Worm (Caenorhabditis elegans): ENCODE results near the gene C50H2.7.

DNA sequence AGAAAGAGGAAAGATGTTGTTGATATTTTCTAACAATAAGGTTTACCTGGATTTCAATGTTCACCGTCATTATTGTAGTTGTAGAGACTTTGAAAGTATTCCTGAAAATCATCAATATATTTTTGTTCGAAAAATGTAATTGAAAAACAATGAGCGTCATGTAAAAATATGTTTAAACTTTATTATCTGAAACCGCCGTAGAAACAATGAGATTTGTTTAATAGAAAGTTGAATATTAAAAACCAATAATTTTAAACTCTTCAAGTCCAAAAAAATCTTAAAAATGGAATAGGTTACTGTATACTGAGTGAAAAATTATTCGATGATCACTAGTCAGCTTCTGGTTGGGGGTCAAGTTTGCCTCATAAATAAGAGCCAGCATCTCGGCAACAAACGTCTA lies 35.6 kb downstream of the C50H2.7 start, which contains the start of gene anmt-3:
- TF ChIP-seq pax-3 (tag; optimal IDR thresholded peaks at IDR 0.05) (no peak), mdl-1 (tag; optimal IDR thresholded peaks at IDR 0.05) (no peak), aha-1 (tag; optimal IDR thresholded peaks at IDR 0.05) (no peak), unc-62 (GFP tag; optimal IDR thresholded peaks at IDR 0.05) (no peak), elt-3 (tag; optimal IDR thresholded peaks at IDR 0.05) (no peak), C34B4.2 (tag; optimal IDR thresholded peaks at IDR 0.05) (no peak), nhr-71 (tag; optimal IDR thresholded peaks at IDR 0.05) (no peak)

Data from whole organism, L1 larva.